Worm (Caenorhabditis elegans) whole organism, young adult: ENCODE data around the gene K01A2.4.
A peak's percentile ranks its signal among the peaks of the same experiment; 100 is the strongest.

ENCODE experiments used
- B0019.2 ChIP-seq: fragments of 200-800 bp; sonication (Bioruptor generic); conservative IDR thresholded peaks from 2 replicates; pipeline ENCODE4 v1.3.6; 2022; ENCODE audit warnings: missing genetic modification reagents, missing genetic modification characterization, missing compliant biosample characterization
- B0035.1 ChIP-seq: sonication (generic microtip); optimal IDR thresholded peaks from 2 replicates; lab custom pipeline; 2016; ENCODE audit warnings: missing genetic modification characterization, mild to moderate bottlenecking, missing compliant biosample characterization, missing genotype, missing genetic modification reagents
- B0336.3 ChIP-seq: fragments of 200-800 bp; sonication (Bioruptor generic); IDR thresholded peaks from 2 replicates; pipeline ENCODE4 v1.3.6; 2022; ENCODE audit warnings: missing genetic modification characterization, missing compliant biosample characterization
- C06A6.2 ChIP-seq: fragments of 200-800 bp; sonication (Bioruptor generic); conservative IDR thresholded peaks from 2 replicates; pipeline ENCODE4 v1.3.6; 2022; ENCODE audit warnings: missing genetic modification characterization, missing compliant biosample characterization
- D2030.7 ChIP-seq: fragments of 200-800 bp; sonication (Bioruptor generic); IDR thresholded peaks from 2 replicates; pipeline ENCODE4 v1.3.6; 2022; ENCODE audit warnings: missing genetic modification reagents, missing genetic modification characterization, missing compliant biosample characterization
- F23B12.7 ChIP-seq: sonication (generic microtip); optimal IDR thresholded peaks from 2 replicates; lab custom pipeline; 2017; ENCODE audit warnings: missing genetic modification characterization, mild to moderate bottlenecking, missing compliant biosample characterization, antibody characterized with exemption, moderate library complexity; ENCODE audit not compliant: insufficient read depth
- F33H1.4 ChIP-seq: fragments of 200-800 bp; sonication (Bioruptor generic); IDR thresholded peaks from 2 replicates; pipeline ENCODE4 v1.3.6; 2022; ENCODE audit warnings: missing genetic modification reagents, missing genetic modification characterization, missing compliant biosample characterization
- F39B2.1 ChIP-seq: fragments of 200-800 bp; sonication (Bioruptor generic); IDR thresholded peaks from 2 replicates; pipeline ENCODE4 v1.3.6; 2022; ENCODE audit warnings: missing genetic modification reagents, missing genetic modification characterization, missing compliant biosample characterization
- F57C9.4 ChIP-seq: sonication (generic microtip); optimal IDR thresholded peaks from 2 replicates; lab custom pipeline; 2017; ENCODE audit warnings: mild to moderate bottlenecking, missing genetic modification characterization, missing compliant biosample characterization
- Y53G8AR.9 ChIP-seq: fragments of 200-800 bp; sonication (Bioruptor generic); conservative IDR thresholded peaks from 2 replicates; pipeline ENCODE4 v1.3.6; 2022; ENCODE audit warnings: missing genetic modification reagents, missing genetic modification characterization, missing compliant biosample characterization
- Y79H2A.3 ChIP-seq: fragments of 200-800 bp; sonication (Bioruptor generic); conservative IDR thresholded peaks from 2 replicates; pipeline ENCODE4 v1.3.6; 2022; ENCODE audit warnings: missing genetic modification reagents, missing genetic modification characterization, missing compliant biosample characterization
- ZK185.1 ChIP-seq: sonication (generic microtip); optimal IDR thresholded peaks from 2 replicates; lab custom pipeline; 2016; ENCODE audit warnings: mild to moderate bottlenecking, missing genetic modification characterization, missing compliant biosample characterization; ENCODE audit not compliant: poor library complexity, severe bottlenecking
- aptf-3 ChIP-seq: fragments of 200-800 bp; sonication (Bioruptor generic); IDR thresholded peaks from 2 replicates; pipeline ENCODE4 v1.3.6; 2022; ENCODE audit warnings: missing genetic modification characterization, missing compliant biosample characterization
- attf-5 ChIP-seq: fragments of 200-800 bp; sonication (Bioruptor generic); optimal IDR thresholded peaks from 2 replicates; lab custom pipeline; 2018; ENCODE audit warnings: mild to moderate bottlenecking, missing genetic modification characterization, missing compliant biosample characterization
- ccch-3 ChIP-seq: fragments of 200-800 bp; sonication (Bioruptor generic); optimal IDR thresholded peaks from 2 replicates; lab custom pipeline; 2018; ENCODE audit warnings: mild to moderate bottlenecking, missing genetic modification characterization, missing compliant biosample characterization
- ceh-40 ChIP-seq: fragments of 200-800 bp; sonication (Bioruptor generic); IDR thresholded peaks from 2 replicates; pipeline ENCODE4 v1.3.6; 2022; ENCODE audit warnings: missing genetic modification characterization, missing compliant biosample characterization
- ceh-79 ChIP-seq: sonication (generic microtip); optimal IDR thresholded peaks from 2 replicates; lab custom pipeline; 2017; ENCODE audit warnings: mild to moderate bottlenecking, missing genetic modification characterization, missing compliant biosample characterization
- chd-7 ChIP-seq: sonication (generic microtip); optimal IDR thresholded peaks from 2 replicates; lab custom pipeline; 2016; ENCODE audit warnings: mild to moderate bottlenecking, missing genetic modification characterization, moderate library complexity, missing compliant biosample characterization
- dpff-1 ChIP-seq: sonication (generic microtip); optimal IDR thresholded peaks from 2 replicates; lab custom pipeline; 2017; ENCODE audit warnings: mild to moderate bottlenecking, missing genetic modification characterization, missing compliant biosample characterization
- dpl-1 ChIP-seq: fragments of 150-350 bp; optimal IDR thresholded peaks from 2 replicates; lab custom pipeline; 2014; ENCODE audit warnings: missing biosample characterization, missing genetic modification reagents, missing genetic modification characterization
- efl-1 ChIP-seq: fragments of 150-350 bp; optimal IDR thresholded peaks from 2 replicates; lab custom pipeline; 2014; ENCODE audit warnings: missing biosample characterization, missing genetic modification reagents, missing genetic modification characterization
- egl-44 ChIP-seq: fragments of 200-800 bp; sonication (Bioruptor generic); IDR thresholded peaks from 2 replicates; pipeline ENCODE4 v1.3.6; 2022; ENCODE audit warnings: missing genetic modification reagents, missing genetic modification characterization, missing compliant biosample characterization
- ekl-4 ChIP-seq: fragments of 200-800 bp; sonication (Bioruptor generic); IDR thresholded peaks from 2 replicates; pipeline ENCODE4 v1.3.6; 2022; ENCODE audit warnings: missing genetic modification reagents, missing genetic modification characterization, missing compliant biosample characterization
- let-526 ChIP-seq: fragments of 200-800 bp; sonication (Bioruptor generic); IDR thresholded peaks from 2 replicates; pipeline ENCODE4 v1.3.6; 2022; ENCODE audit warnings: missing genetic modification reagents, missing genetic modification characterization, missing compliant biosample characterization
- let-607 ChIP-seq, 2 experiments: fragments of 200-800 bp in 1 of 2; sonication (Bioruptor generic) in 1 of 2; sonication (generic microtip) in 1 of 2; optimal IDR thresholded peaks; 2 replicates each; lab custom pipeline; 2016 to 2018; ENCODE audit warnings: mild to moderate bottlenecking in 2 of 2, missing compliant biosample characterization in 2 of 2, missing genetic modification characterization in 2 of 2, moderate library complexity in 2 of 2, missing genotype in 1 of 2
- lin-35 ChIP-seq, 3 experiments: fragments of 150-350 bp in 2 of 3; sonication (generic microtip) in 1 of 3; optimal IDR thresholded peaks; 2 replicates each; lab custom pipeline; 2014 to 2018; ENCODE audit warnings: missing biosample characterization in 3 of 3, missing genetic modification characterization in 3 of 3, missing genetic modification reagents in 3 of 3
- lin-40 ChIP-seq: sonication (generic microtip); optimal IDR thresholded peaks from 2 replicates; lab custom pipeline; 2016; ENCODE audit warnings: missing genetic modification characterization, mild to moderate bottlenecking, missing compliant biosample characterization, missing genotype, missing genetic modification reagents
- lin-54 ChIP-seq: fragments of 200-800 bp; sonication (Bioruptor generic); optimal IDR thresholded peaks from 2 replicates; lab custom pipeline; 2018; ENCODE audit warnings: mild to moderate bottlenecking, missing genetic modification characterization, missing compliant biosample characterization
- lir-1 ChIP-seq: fragments of 200-800 bp; sonication (Bioruptor generic); conservative IDR thresholded peaks from 2 replicates; pipeline ENCODE4 v1.3.6; 2022; ENCODE audit warnings: missing genetic modification reagents, missing genetic modification characterization, missing compliant biosample characterization
- lsl-1 ChIP-seq: fragments of 200-800 bp; sonication (Bioruptor generic); optimal IDR thresholded peaks from 2 replicates; lab custom pipeline; 2018; ENCODE audit warnings: mild to moderate bottlenecking, missing genetic modification characterization, moderate library complexity, missing compliant biosample characterization
- madf-10 ChIP-seq: sonication (generic microtip); optimal IDR thresholded peaks from 2 replicates; lab custom pipeline; 2016; ENCODE audit warnings: mild to moderate bottlenecking, missing genetic modification characterization, missing compliant biosample characterization
- madf-6 ChIP-seq: fragments of 200-800 bp; sonication (Bioruptor generic); IDR thresholded peaks from 2 replicates; pipeline ENCODE4 v1.3.6; 2022; ENCODE audit warnings: missing genetic modification reagents, missing genetic modification characterization, missing compliant biosample characterization
- nhr-90 ChIP-seq: sonication (generic microtip); optimal IDR thresholded peaks from 2 replicates; lab custom pipeline; 2016; ENCODE audit warnings: missing genotype, mild to moderate bottlenecking, missing genetic modification characterization, missing compliant biosample characterization
- rcor-1 ChIP-seq: fragments of 200-800 bp; sonication (Bioruptor generic); IDR thresholded peaks from 2 replicates; pipeline ENCODE4 v1.3.6; 2022; ENCODE audit warnings: missing genetic modification reagents, missing genetic modification characterization, missing compliant biosample characterization
- rpc-1 ChIP-seq, 2 experiments: fragments of 150-350 bp in 1 of 2; sonication (generic microtip) in 1 of 2; optimal IDR thresholded peaks; 2 replicates each; lab custom pipeline; 2014 to 2018; ENCODE audit warnings: missing biosample characterization in 1 of 2, missing genetic modification characterization in 1 of 2, missing genetic modification reagents in 1 of 2, missing genotype in 1 of 2
- sdz-38 ChIP-seq: sonication (generic microtip); optimal IDR thresholded peaks from 2 replicates; lab custom pipeline; 2016; ENCODE audit warnings: missing genotype, missing genetic modification characterization, missing compliant biosample characterization
- snpc-1.1 ChIP-seq: sonication (generic microtip); optimal IDR thresholded peaks from 2 replicates; lab custom pipeline; 2017; ENCODE audit warnings: missing genetic modification characterization, mild to moderate bottlenecking, missing compliant biosample characterization, antibody characterized with exemption, moderate library complexity, missing genotype, missing genetic modification reagents; ENCODE audit not compliant: insufficient read depth
- somi-1 ChIP-seq: fragments of 200-800 bp; sonication (Bioruptor generic); optimal IDR thresholded peaks from 2 replicates; lab custom pipeline; 2018; ENCODE audit warnings: mild to moderate bottlenecking, missing genetic modification characterization, missing compliant biosample characterization
- sptf-2 ChIP-seq: fragments of 200-800 bp; sonication (Bioruptor generic); optimal IDR thresholded peaks from 2 replicates; lab custom pipeline; 2018; ENCODE audit warnings: mild to moderate bottlenecking, missing genetic modification characterization, missing compliant biosample characterization
- tbp1 ChIP-seq: fragments of 200-800 bp; sonication (Bioruptor generic); optimal IDR thresholded peaks from 2 replicates; lab custom pipeline; 2018; ENCODE audit warnings: mild to moderate bottlenecking, missing genetic modification characterization, missing compliant biosample characterization
- xnd-1 ChIP-seq: sonication (generic microtip); optimal IDR thresholded peaks from 2 replicates; lab custom pipeline; 2016; ENCODE audit warnings: missing genotype, missing genetic modification reagents, missing genetic modification characterization, missing compliant biosample characterization
- zim-3 ChIP-seq: sonication (generic microtip); optimal IDR thresholded peaks from 2 replicates; lab custom pipeline; 2017; ENCODE audit warnings: mild to moderate bottlenecking, missing genetic modification characterization, moderate library complexity, missing compliant biosample characterization
- ztf-25 ChIP-seq: fragments of 200-800 bp; sonication (Bioruptor generic); IDR thresholded peaks from 2 replicates; pipeline ENCODE4 v1.3.6; 2022; ENCODE audit warnings: missing genetic modification reagents, missing genetic modification characterization, missing compliant biosample characterization
- ztf-3 ChIP-seq: fragments of 200-800 bp; sonication (Bioruptor generic); optimal IDR thresholded peaks from 2 replicates; lab custom pipeline; 2018; ENCODE audit warnings: mild to moderate bottlenecking, missing genetic modification characterization, missing compliant biosample characterization
- ztf-6 ChIP-seq: fragments of 200-800 bp; sonication (Bioruptor generic); IDR thresholded peaks from 2 replicates; pipeline ENCODE4 v1.3.6; 2022; ENCODE audit warnings: missing genetic modification reagents, missing genetic modification characterization, missing compliant biosample characterization

K01A2.4 gene

ce11 chrII:285627-286550, 21.4 kb upstream of the K01A2.4 start, which contains the start of gene B0432.10 (continued):
- TF ChIP-seq sdz-38: no peak
- TF ChIP-seq F33H1.4: no peak
- peak; percentile 83 for TF ChIP-seq lin-40 (tag; lab: Kevin White, UChicago)
- no peak for TF ChIP-seq madf-10 (tag; lab: Kevin White, UChicago)
- peak; percentile 52 for TF ChIP-seq attf-5 (GFP tag; lab: Kevin White, UChicago)
- TF ChIP-seq ccch-3 (GFP tag; lab: Kevin White, UChicago): no peak
- no peak for TF ChIP-seq egl-44 (GFP tag; lab: Robert Waterston, UW)
- TF ChIP-seq madf-6 (GFP tag; lab: Robert Waterston, UW): peak; percentile 41; the same call in 1 of the 2 replicates
- TF ChIP-seq Y53G8AR.9 (GFP tag; lab: Robert Waterston, UW): peak; percentile 78; the same call in 1 of the 2 replicates
- TF ChIP-seq C06A6.2 (GFP tag; lab: Robert Waterston, UW): 0 out of 2 replicates have a peak, but pooled peaks have one; percentile 32
- 0 out of 2 replicates have a peak, but pooled peaks have one; percentile 9 for TF ChIP-seq lir-1 (GFP tag; lab: Robert Waterston, UW)
- TF ChIP-seq xnd-1: no peak
- peak; percentile 86 for TF ChIP-seq dpl-1 (GFP tag; lab: Kevin White, UChicago)
- TF ChIP-seq ceh-40: no peak
- no peak for TF ChIP-seq zim-3 (tag; lab: Kevin White, UChicago)
- TF ChIP-seq Y79H2A.3 (GFP tag; lab: Robert Waterston, UW): no peak
- TF ChIP-seq somi-1: no peak
- no peak for TF ChIP-seq ztf-3
- TF ChIP-seq F23B12.7 (tag; lab: Kevin White, UChicago): peak; percentile 75
- TF ChIP-seq chd-7 (tag; lab: Kevin White, UChicago): no peak
- TF ChIP-seq lin-35 (GFP tag; optimal IDR thresholded peaks at IDR 0.05; lab: Kevin White, UChicago): peak in 1 of 3 experiments; percentile 96
- no peak for TF ChIP-seq aptf-3
- TF ChIP-seq B0035.1 (tag; lab: Kevin White, UChicago): no peak
- no peak for TF ChIP-seq snpc-1.1 (tag; lab: Kevin White, UChicago)
- peak; percentile 47 for TF ChIP-seq rcor-1 (GFP tag; lab: Robert Waterston, UW)
- no peak for TF ChIP-seq F57C9.4 (tag; lab: Kevin White, UChicago)
- TF ChIP-seq D2030.7 (GFP tag; lab: Robert Waterston, UW): 0 out of 2 replicates have a peak, but pooled peaks have one; percentile 48
- TF ChIP-seq rpc-1 (optimal IDR thresholded peaks at IDR 0.05; lab: Kevin White, UChicago): no peak
- no peak for TF ChIP-seq rpc-1 (tag; optimal IDR thresholded peaks at IDR 0.05; lab: Kevin White, UChicago)
- no peak for TF ChIP-seq sptf-2 (GFP tag; lab: Kevin White, UChicago)
- TF ChIP-seq lin-54 (GFP tag; lab: Kevin White, UChicago): peak; percentile 93
- TF ChIP-seq nhr-90: no peak
- TF ChIP-seq let-607 (tag; optimal IDR thresholded peaks at IDR 0.05; lab: Kevin White, UChicago): peak in 1 of 2 experiments; percentile 27
- no peak for TF ChIP-seq B0019.2 (GFP tag; lab: Robert Waterston, UW)
- TF ChIP-seq efl-1: peak; percentile 81
- TF ChIP-seq lsl-1 (GFP tag; lab: Kevin White, UChicago): peak; percentile 28
- TF ChIP-seq ZK185.1 (tag; lab: Kevin White, UChicago): no peak
- TF ChIP-seq ceh-79 (tag; lab: Kevin White, UChicago): no peak
- TF ChIP-seq ztf-6 (GFP tag; lab: Robert Waterston, UW): no peak
- TF ChIP-seq B0336.3 (GFP tag; lab: Robert Waterston, UW): peak; percentile 56; the same call in 1 of the 2 replicates
- TF ChIP-seq let-526: no peak
- no peak for TF ChIP-seq ztf-25 (GFP tag; lab: Robert Waterston, UW)
- TF ChIP-seq dpff-1 (tag; lab: Kevin White, UChicago): no peak
- TF ChIP-seq ekl-4 (GFP tag; lab: Robert Waterston, UW): peak; percentile 33; the same call in 1 of the 2 replicates
- no peak for TF ChIP-seq F39B2.1 (GFP tag; lab: Robert Waterston, UW)
- TF ChIP-seq tbp1 (GFP tag; lab: Kevin White, UChicago): peak; percentile 30
